Worm (Caenorhabditis elegans) whole organism, L4/young adult: Measurements from ENCODE around the gene K06G5.3.

ENCODE experiments used
- W03F9.2 ChIP-seq: fragments of 150-350 bp; optimal IDR thresholded peaks from 2 replicates; lab custom pipeline; 2014; ENCODE audit warnings: missing biosample characterization, missing genetic modification characterization
- dao-5 ChIP-seq: sonication (generic microtip); optimal IDR thresholded peaks from 2 replicates; lab custom pipeline; 2016; ENCODE audit warnings: missing genotype, missing genetic modification characterization, moderate library complexity, missing compliant biosample characterization
- him-1 ChIP-seq: sonication (generic microtip); optimal IDR thresholded peaks from 2 replicates; lab custom pipeline; 2016; ENCODE audit warnings: missing genotype, missing genetic modification reagents, missing genetic modification characterization, missing compliant biosample characterization

Gene K06G5.3

DNA sequence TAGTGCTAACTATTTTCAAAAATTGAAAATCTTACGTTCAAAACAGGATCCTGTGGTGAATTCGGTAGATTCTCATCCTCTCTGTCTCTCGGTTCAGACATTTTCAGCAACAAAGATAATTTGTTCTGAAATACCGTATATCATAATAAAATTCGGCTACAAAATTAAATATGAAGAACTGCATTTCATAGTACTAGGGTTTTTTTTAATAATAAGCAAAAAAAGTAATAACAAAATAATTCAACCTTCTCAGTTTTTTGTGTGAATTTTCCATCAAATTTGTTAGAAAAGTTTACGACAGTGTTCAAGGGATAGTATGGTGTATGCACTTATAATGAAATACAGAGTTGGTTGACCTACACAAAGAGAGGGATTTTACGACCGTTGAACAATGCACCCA is at the start of gene K06G5.3:
Gene K06G5.3, minus strand, starts transcription at position 101 of the 400 bp plus-strand sequence.
- TF ChIP-seq him-1 (tag; lab: Kevin White, UChicago) (no peak), dao-5 (tag; lab: Kevin White, UChicago) (no peak), W03F9.2 (tag; lab: Kevin White, UChicago) (no peak)

DNA sequence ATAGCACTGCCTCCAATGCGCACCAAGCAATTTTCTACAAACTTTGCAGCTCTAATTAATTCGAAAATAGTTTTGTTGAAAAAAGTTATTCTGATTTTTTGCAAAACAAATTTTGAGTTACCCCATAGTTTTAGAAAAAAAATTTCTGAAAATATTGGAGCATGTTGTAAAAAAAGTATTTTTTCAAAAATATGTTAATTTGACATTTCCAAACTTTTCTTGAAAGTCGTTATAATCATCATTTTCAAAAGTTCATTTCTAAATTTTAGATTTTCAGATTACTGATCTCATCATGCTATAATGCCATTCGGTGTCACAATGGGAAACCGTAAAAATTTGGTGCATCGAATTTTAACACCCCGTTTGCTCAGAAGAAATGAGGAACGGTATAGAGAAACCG is 44.7 kb upstream of the K06G5.3 start, which contains the start of gene del-1:
Gene del-1, plus strand, starts transcription at position 301 of the 400 bp plus-strand sequence.
- TF ChIP-seq W03F9.2 (tag; lab: Kevin White, UChicago) (no peak), him-1 (tag; lab: Kevin White, UChicago) (no peak)

DNA sequence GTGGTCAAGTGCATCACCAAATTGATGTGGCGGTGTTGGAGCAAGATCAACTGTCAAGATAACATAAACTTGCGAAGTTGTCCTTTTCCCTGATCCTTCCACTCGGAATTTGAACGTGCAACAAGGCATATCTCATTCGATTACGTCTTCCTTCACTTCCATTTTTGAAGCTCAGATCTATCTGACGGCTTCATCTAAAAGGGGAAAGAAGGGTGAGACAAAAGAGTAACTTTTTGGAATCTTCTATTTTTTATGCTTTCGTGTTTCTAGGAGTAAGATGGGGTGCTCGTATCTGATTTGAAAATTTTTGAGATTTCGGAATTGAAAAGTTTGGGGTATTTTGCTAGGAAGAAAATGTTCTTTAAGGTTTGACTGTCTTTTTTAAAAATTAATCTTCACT is 44.1 kb upstream of the K06G5.3 start:
- TF ChIP-seq dao-5 (tag; lab: Kevin White, UChicago) (no peak), W03F9.2 (tag; lab: Kevin White, UChicago) (no peak), him-1 (tag; lab: Kevin White, UChicago) (no peak)

DNA sequence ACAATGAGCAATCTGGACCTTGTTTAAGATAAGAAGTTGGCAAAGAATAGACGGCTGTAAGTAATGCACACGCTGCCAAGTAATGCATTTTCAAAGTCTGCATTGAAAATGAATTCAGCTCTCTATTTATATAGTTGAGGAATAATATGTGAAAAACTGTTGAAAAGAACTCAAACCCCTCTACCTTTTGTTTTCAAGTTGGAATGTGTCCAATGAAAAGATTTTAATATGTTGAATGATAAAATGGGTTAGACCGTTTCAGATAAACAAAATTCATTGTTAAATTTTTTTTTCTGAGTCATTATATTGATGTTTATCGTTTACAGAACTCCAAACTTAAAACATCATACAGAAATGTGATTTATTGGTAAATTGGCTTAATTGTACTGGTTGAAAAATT is 40.4 kb upstream of the K06G5.3 start, which contains the start of gene E02H4.8:
Gene E02H4.8, minus strand, starts transcription at position 101 of the 400 bp plus-strand sequence.
- no peak for TF ChIP-seq W03F9.2 (tag; lab: Kevin White, UChicago)
- TF ChIP-seq him-1 (tag; lab: Kevin White, UChicago) = no peak
- TF ChIP-seq dao-5 (tag; lab: Kevin White, UChicago) = no peak

DNA sequence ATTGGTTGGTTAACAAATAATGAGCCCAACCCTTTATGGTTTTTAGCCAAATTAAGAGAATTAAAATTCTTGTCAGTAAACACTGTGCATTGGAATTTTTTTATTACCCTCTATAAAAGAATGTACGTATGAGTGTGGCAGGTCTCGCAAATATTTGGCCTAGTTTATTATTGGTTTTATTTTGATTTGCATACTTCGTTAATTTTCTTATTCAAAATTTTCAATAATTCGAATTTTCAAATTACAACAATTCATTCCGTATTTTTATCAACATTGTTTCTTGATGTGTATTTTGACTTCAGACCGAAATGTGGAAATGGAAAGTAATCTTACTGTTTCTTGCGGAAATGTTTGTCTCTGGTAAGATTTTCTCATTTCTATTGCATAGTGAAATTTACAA is 34.6 kb upstream of the K06G5.3 start, which contains the start of gene E02H4.4:
Gene E02H4.4, plus strand, starts transcription at position 301 of the 400 bp plus-strand sequence.
- TF ChIP-seq dao-5 (tag; lab: Kevin White, UChicago) = no peak
- TF ChIP-seq W03F9.2 (tag; lab: Kevin White, UChicago) = no peak
- TF ChIP-seq him-1 (tag; lab: Kevin White, UChicago) = no peak

DNA sequence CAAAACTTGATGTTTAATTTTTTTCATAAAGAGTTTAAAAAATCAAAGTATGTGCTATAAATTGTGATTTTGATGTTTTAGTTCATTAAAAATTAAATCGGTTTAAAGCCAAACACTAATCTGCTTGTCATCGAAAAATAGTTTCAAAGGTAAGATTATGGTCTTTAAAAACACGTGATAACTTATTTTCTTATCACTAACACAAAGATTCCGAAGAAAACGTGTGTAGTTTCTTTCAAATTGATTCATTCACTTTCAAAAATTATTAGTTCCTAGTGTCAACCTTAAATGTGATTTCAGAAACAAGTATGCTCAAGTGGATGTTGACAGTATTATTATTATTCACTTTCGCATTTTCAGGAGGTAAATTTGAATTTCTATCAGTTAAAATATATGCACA is 32.9 kb upstream of the K06G5.3 start, which contains the start of gene E02H4.7:
Gene E02H4.7, plus strand, starts transcription at position 301 of the 400 bp plus-strand sequence.
- no peak for TF ChIP-seq him-1 (tag; lab: Kevin White, UChicago)
- TF ChIP-seq dao-5 (tag; lab: Kevin White, UChicago) = no peak
- no peak for TF ChIP-seq W03F9.2 (tag; lab: Kevin White, UChicago)

DNA sequence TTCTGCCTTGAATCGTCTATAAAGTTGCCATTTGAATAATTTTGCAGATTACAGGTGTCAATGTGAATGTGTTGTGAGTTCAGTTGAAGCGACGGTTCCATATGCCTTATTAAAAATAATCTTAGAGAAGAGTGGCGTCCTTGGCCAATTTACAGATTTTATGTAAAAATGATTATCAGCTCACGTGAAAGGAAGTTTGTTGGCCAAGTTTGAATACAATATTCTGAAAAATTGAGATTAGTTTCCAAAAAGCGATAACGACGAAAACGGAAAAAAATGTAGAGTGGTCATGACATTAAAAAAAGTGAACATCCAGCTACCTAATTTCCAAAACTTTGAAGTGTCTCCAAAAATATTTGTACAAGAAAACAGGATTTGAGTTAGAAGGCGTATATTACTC is 32.0 kb upstream of the K06G5.3 start, which contains the start of gene E02H4.5:
Gene E02H4.5, minus strand, starts transcription at position 101 of the 400 bp plus-strand sequence.
- TF ChIP-seq W03F9.2 (tag; lab: Kevin White, UChicago) (no peak), dao-5 (tag; lab: Kevin White, UChicago) (no peak), him-1 (tag; lab: Kevin White, UChicago) (no peak)

DNA sequence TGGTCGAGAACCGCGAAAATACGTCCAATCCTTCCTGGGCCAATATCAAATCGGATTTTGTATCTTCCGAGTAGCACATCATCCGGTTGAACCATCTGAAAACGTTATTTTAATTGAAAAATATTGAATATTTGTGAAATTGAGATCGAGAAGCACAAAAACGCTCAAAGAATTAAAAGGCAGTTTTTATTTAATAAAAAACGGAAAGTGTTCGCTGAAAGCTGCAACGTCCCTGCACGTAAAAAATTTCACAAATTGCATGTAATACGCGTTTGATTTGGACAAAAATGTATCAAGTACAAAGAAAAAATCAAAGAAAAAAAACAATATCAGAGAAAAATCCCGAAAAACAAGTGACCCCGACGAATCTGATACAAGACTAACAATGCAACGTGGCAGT is 29.0 kb upstream of the K06G5.3 start, which contains the start of gene E02H4.6:
Gene E02H4.6, minus strand, starts transcription at position 101 of the 400 bp plus-strand sequence.
- TF ChIP-seq W03F9.2 (tag; lab: Kevin White, UChicago) (no peak), him-1 (tag; lab: Kevin White, UChicago) (no peak), dao-5 (tag; lab: Kevin White, UChicago) (no peak)

DNA sequence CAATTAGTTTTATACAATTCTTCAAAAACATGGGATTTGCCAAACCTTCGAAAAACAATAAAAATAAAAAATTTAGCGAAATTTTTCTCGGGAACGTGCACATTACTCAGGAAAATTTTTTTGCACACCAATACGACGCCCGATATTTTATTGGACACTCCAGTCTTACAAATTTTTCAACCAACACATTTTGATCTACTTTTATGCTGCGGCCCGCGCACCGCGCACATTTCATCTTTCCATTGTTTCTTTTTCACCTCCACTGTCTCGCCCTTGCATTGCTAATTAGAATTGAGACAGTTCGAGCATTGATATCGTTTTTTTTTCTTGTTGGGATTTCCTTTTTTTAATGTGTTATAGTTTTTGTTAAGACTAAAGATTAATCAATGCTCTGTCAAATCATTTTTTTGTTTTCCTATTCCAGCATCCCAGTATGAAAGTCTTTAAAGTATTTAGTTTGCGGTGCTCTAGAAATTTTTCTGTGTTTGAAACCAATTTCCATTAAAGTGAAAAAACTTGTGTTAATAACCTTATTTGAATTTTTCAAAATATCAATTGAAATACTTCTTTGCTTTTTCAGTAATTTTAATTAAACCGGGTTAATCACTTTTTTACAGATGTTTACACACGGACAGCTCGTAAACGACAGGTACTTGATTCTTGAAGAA is 24.5 kb upstream of the K06G5.3 start, which contains the start of gene K04C1.5:
Gene K04C1.5, plus strand, starts transcription at position 618 of the 668 bp plus-strand sequence.
- no peak for TF ChIP-seq dao-5 (tag; lab: Kevin White, UChicago)
- no peak for TF ChIP-seq him-1 (tag; lab: Kevin White, UChicago)
- no peak for TF ChIP-seq W03F9.2 (tag; lab: Kevin White, UChicago)

DNA sequence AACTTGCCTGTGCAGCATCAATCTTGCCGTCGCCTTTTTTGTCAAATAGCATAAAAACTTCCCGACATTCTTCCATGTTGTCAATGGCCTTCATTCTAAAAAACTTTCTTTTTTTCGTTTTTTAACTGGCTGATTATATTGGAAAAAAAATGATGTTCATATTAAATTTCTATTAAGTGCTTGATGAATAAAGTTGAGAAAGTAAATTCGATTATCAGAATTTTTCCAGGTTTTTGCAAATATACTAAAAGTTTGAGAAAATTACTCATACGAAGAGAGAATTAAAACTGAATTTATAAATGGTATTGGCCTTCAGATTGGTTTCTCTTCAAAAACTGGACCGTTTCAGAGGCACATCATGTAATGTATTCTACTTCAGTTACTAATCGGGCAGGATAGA is 23.5 kb upstream of the K06G5.3 start, which contains the start of gene mlc-6:
Gene mlc-6, minus strand, starts transcription at position 101 of the 400 bp plus-strand sequence.
- TF ChIP-seq dao-5 (tag; lab: Kevin White, UChicago) (no peak), him-1 (tag; lab: Kevin White, UChicago) (no peak), W03F9.2 (tag; lab: Kevin White, UChicago) (no peak)

DNA sequence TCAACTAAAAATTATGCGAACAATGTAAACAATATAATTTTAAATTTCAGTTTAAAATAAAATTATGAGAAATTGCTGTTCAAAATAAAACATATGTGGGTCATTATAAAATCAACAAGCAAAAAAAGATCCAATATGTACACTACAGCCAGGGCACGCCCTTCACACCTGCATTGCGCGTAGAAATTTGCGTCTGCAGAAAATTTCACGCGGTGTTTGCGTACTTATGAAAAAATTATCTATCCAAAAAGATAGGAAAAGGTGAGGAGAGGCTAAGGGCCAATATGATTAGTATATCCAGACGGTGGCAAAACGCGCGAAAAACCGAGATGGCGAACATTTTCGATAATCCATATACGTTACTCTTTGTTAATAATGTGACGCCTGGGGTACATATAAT is 21.4 kb upstream of the K06G5.3 start:
- TF ChIP-seq dao-5 (tag; lab: Kevin White, UChicago) = no peak
- no peak for TF ChIP-seq him-1 (tag; lab: Kevin White, UChicago)
- TF ChIP-seq W03F9.2 (tag; lab: Kevin White, UChicago) = no peak

DNA sequence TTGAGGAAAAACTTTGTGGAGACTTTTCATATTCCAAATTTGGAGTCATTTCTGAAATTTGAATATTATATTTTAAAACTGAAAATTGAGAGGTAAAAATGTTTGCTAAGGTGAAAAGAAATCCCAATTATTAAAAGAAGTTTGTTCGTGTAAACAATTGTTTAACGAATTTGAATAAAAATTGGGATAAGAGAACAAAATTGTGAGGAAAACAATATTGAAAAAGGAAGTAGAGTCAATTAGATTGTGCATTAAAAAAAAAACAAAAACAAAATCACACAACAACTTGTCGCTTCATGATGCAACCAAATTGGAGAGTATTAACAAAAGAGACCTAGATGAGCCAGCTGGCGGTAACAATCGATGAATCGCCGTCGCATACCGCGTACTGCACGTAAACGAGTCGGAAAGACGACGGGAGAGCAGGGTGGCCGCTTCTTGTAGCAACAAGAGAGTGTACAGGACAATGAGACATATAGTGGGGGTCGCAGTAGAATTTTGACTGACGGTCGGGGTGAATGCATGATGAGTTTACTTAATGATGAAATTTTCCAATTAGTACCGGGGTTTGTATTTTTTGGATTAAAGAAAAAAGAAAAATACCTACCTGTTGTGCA is 20.4 kb upstream of the K06G5.3 start, which contains the start of gene K04C1.3:
Gene K04C1.3, minus strand, starts transcription at position 51 of the 617 bp plus-strand sequence.
- TF ChIP-seq W03F9.2 (tag; lab: Kevin White, UChicago) (no peak), dao-5 (tag; lab: Kevin White, UChicago) (no peak), him-1 (tag; lab: Kevin White, UChicago) (no peak)

DNA sequence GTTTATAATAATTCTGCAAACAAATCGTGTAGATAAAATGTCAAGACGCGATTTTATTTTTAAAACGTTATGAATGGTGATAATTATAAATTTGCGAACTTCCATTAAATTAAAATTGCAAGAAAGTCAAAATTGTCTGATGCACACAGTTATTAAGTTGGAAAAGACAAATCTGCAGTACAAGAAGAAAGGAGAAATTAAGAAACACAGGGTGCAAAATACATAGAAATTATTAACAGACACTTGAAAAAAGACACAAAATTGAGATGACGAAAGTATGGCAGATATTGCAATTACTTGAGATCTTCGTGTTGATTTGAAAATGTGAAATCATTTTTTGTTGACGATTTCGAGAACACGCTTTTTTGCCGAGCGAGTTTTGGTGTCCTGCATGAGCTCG is 18.5 kb upstream of the K06G5.3 start:
- TF ChIP-seq dao-5 (tag; lab: Kevin White, UChicago) (no peak), W03F9.2 (tag; lab: Kevin White, UChicago) (no peak), him-1 (tag; lab: Kevin White, UChicago) (no peak)
